Worm (Caenorhabditis elegans): ENCODE measurements around the gene nhr-179.

Gene nhr-179

ce11 chrV:1664921-1665320, 46.3 kb upstream of the nhr-179 start, which contains the start of gene K04F1.9:
TSS of gene K04F1.9 (plus strand) at chrV:1665221.
- no peak for TF ChIP-seq tbp1 (GFP tag; optimal IDR thresholded peaks at IDR 0.05)
- no peak for TF ChIP-seq ama-1 (optimal IDR thresholded peaks at IDR 0.05)
- no peak for TF ChIP-seq ama-1 (GFP tag; optimal IDR thresholded peaks at IDR 0.05)
- TF ChIP-seq tbx-9 (tag; optimal IDR thresholded peaks at IDR 0.05; ENCODE audit: borderline replicate concordance): no peak
- TF ChIP-seq unc-62 (GFP tag; optimal IDR thresholded peaks at IDR 0.05): no peak
- no peak for TF ChIP-seq ZK185.1 (tag; optimal IDR thresholded peaks at IDR 0.05; ENCODE audit: poor library complexity, severe bottlenecking)
- no peak for TF ChIP-seq xnd-1 (tag; optimal IDR thresholded peaks at IDR 0.05)
- TF ChIP-seq F23B12.7 (tag; optimal IDR thresholded peaks at IDR 0.05; ENCODE audit: insufficient read depth): no peak
- no peak for TF ChIP-seq hrde-1 (tag; optimal IDR thresholded peaks at IDR 0.05; ENCODE audit: borderline replicate concordance)
- TF ChIP-seq sdz-38 (tag; optimal IDR thresholded peaks at IDR 0.05): no peak
- no peak for TF ChIP-seq lin-35 (GFP tag; optimal IDR thresholded peaks at IDR 0.05)
- no peak for TF ChIP-seq nhr-120 (GFP tag; IDR thresholded peaks at IDR 0.05)
- TF ChIP-seq nfya-2 (GFP tag; IDR thresholded peaks at IDR 0.05): no peak
- TF ChIP-seq dox-1 (GFP tag; IDR thresholded peaks at IDR 0.05): no peak
- no peak for TF ChIP-seq efl-1 (GFP tag; optimal IDR thresholded peaks at IDR 0.05)
- TF ChIP-seq Y95B8A.8 (GFP tag; IDR thresholded peaks at IDR 0.05): no peak
- no peak for TF ChIP-seq hmg-20 (GFP tag; IDR thresholded peaks at IDR 0.05)
- no peak for TF ChIP-seq chd-7 (tag; optimal IDR thresholded peaks at IDR 0.05)
- no peak for TF ChIP-seq F57C9.4 (tag; optimal IDR thresholded peaks at IDR 0.05)

ce11 chrV:1662270-1662669, 43.6 kb upstream of the nhr-179 start, which contains the start of gene irld-40:
TSS of gene irld-40 (plus strand) at chrV:1662570.
- TF ChIP-seq hsf-1 (GFP tag; IDR thresholded peaks at IDR 0.05) (0 out of 2 replicates have a peak, but pooled peaks have one; percentile 32), mes-4 (tag; optimal IDR thresholded peaks at IDR 0.05) (no peak)

ce11 chrV:1654845-1655244, 36.2 kb upstream of the nhr-179 start, which contains the start of gene irld-11:
TSS of gene irld-11 (plus strand) at chrV:1655145.
- TF ChIP-seq nfyb-1 (GFP tag; IDR thresholded peaks at IDR 0.05): no peak
- no peak for TF ChIP-seq K11D2.4 (GFP tag; IDR thresholded peaks at IDR 0.05)
- no peak for TF ChIP-seq him-1 (tag; optimal IDR thresholded peaks at IDR 0.05)
- no peak for TF ChIP-seq lin-35 (GFP tag; optimal IDR thresholded peaks at IDR 0.05)
- TF ChIP-seq repo-1 (tag; optimal IDR thresholded peaks at IDR 0.05): no peak
- TF ChIP-seq hmg-1.2 (GFP tag; IDR thresholded peaks at IDR 0.05): no peak
- no peak for TF ChIP-seq sptf-2 (GFP tag; optimal IDR thresholded peaks at IDR 0.05)
- TF ChIP-seq pbrm-1 (GFP tag; IDR thresholded peaks at IDR 0.05): no peak
- TF ChIP-seq sea-2 (GFP tag; IDR thresholded peaks at IDR 0.05): no peak
- TF ChIP-seq mes-4 (tag; optimal IDR thresholded peaks at IDR 0.05): no peak
- TF ChIP-seq nhr-90 (tag; optimal IDR thresholded peaks at IDR 0.05): no peak
- no peak for TF ChIP-seq unc-130 (GFP tag; optimal IDR thresholded peaks at IDR 0.05)
- no peak for TF ChIP-seq ceh-40 (GFP tag; IDR thresholded peaks at IDR 0.05)
- TF ChIP-seq ztf-28 (GFP tag; IDR thresholded peaks at IDR 0.05): no peak

ce11 chrV:1651045-1651444, 32.4 kb upstream of the nhr-179 start, which contains the start of gene irld-44:
TSS of gene irld-44 (plus strand) at chrV:1651345.
- TF ChIP-seq gei-17 (GFP tag; optimal IDR thresholded peaks at IDR 0.05) (no peak), T07F8.4 (tag; optimal IDR thresholded peaks at IDR 0.05) (no peak), F22D6.2 (tag; optimal IDR thresholded peaks at IDR 0.05) (no peak), cebp-1 (GFP tag; IDR thresholded peaks at IDR 0.05) (no peak), cebp-1 (tag; optimal IDR thresholded peaks at IDR 0.05) (no peak), madf-10 (tag; optimal IDR thresholded peaks at IDR 0.05) (no peak), ZK185.1 (tag; optimal IDR thresholded peaks at IDR 0.05; ENCODE audit: poor library complexity, severe bottlenecking) (no peak), ztf-22 (GFP tag; optimal IDR thresholded peaks at IDR 0.05) (no peak), F37B4.10 (GFP tag; IDR thresholded peaks at IDR 0.05) (no peak), D2030.7 (GFP tag; IDR thresholded peaks at IDR 0.05) (no peak), ama-1 (optimal IDR thresholded peaks at IDR 0.05) (no peak), ama-1 (GFP tag; optimal IDR thresholded peaks at IDR 0.05) (no peak)

All from whole organism, young adult.